Fruit fly (Drosophila melanogaster) whole organism, embryonic: ENCODE measurements around the gene cmb.

Experiments
- CG10565 ChIP-seq: fragments of 200-800 bp; sonication (Bioruptor generic); optimal IDR thresholded peaks from 3 replicates; lab custom pipeline; 2016; ENCODE audit warnings: missing biosample characterization, mild to moderate bottlenecking, missing genetic modification characterization
- CG15514 ChIP-seq: fragments of 200-800 bp; sonication (Bioruptor generic); optimal IDR thresholded peaks from 3 replicates; lab custom pipeline; 2017; ENCODE audit warnings: missing biosample characterization, missing genetic modification characterization, mild to moderate bottlenecking, moderate library complexity, missing genetic modification reagents
- CG1603 ChIP-seq: fragments of 200-800 bp; sonication (Bioruptor generic); optimal IDR thresholded peaks from 2 replicates; lab custom pipeline; 2019; ENCODE audit warnings: missing biosample characterization, mild to moderate bottlenecking, missing genetic modification characterization, moderate library complexity
- CG17912 ChIP-seq: fragments of 200-800 bp; sonication (Bioruptor generic); optimal IDR thresholded peaks from 2 replicates; lab custom pipeline; 2018; ENCODE audit warnings: missing biosample characterization, mild to moderate bottlenecking, missing genetic modification characterization
- CG18476 ChIP-seq: fragments of 200-800 bp; sonication (Bioruptor generic); optimal IDR thresholded peaks from 2 replicates; lab custom pipeline; 2016; ENCODE audit warnings: missing biosample characterization, mild to moderate bottlenecking, missing genetic modification characterization
- CG33557 ChIP-seq: fragments of 200-800 bp; sonication (Bioruptor generic); optimal IDR thresholded peaks from 2 replicates; lab custom pipeline; 2019; ENCODE audit warnings: missing biosample characterization, mild to moderate bottlenecking, missing genetic modification characterization, moderate library complexity
- CG6683 ChIP-seq: fragments of 200-800 bp; sonication (Bioruptor generic); optimal IDR thresholded peaks from 2 replicates; lab custom pipeline; 2017; ENCODE audit warnings: missing biosample characterization, mild to moderate bottlenecking, missing genetic modification characterization, missing genetic modification reagents
- HmgZ ChIP-seq: fragments of 200-800 bp; sonication (Bioruptor generic); optimal IDR thresholded peaks from 2 replicates; lab custom pipeline; 2018; ENCODE audit warnings: missing biosample characterization, mild to moderate bottlenecking, missing genetic modification characterization
- MTF-1 ChIP-seq: fragments of 200-800 bp; sonication (Bioruptor generic); optimal IDR thresholded peaks from 2 replicates; lab custom pipeline; 2018; ENCODE audit warnings: missing biosample characterization, mild to moderate bottlenecking, missing genetic modification characterization, borderline replicate concordance
- Xrp1 ChIP-seq: fragments of 200-800 bp; sonication (Bioruptor generic); IDR thresholded peaks from 2 replicates; pipeline ENCODE4 v1.3.6; 2022; ENCODE audit warnings: missing biosample characterization, missing genetic modification characterization
- h ChIP-seq: fragments of >200 bp; optimal IDR thresholded peaks from 2 replicates; lab custom pipeline; 2017
- kni ChIP-seq: fragments of 200-800 bp; sonication (Bioruptor generic); optimal IDR thresholded peaks from 3 replicates; lab custom pipeline; 2017; ENCODE audit warnings: mild to moderate bottlenecking, missing biosample characterization, missing genetic modification reagents, missing genetic modification characterization
- oc ChIP-seq: fragments of 200-800 bp; sonication (Bioruptor generic); optimal IDR thresholded peaks from 2 replicates; lab custom pipeline; 2018; ENCODE audit warnings: missing biosample characterization, mild to moderate bottlenecking, missing genetic modification characterization, moderate library complexity
- ssp ChIP-seq: fragments of 200-800 bp; sonication (Bioruptor generic); IDR thresholded peaks from 2 replicates; pipeline ENCODE4 v1.3.6; 2022; ENCODE audit warnings: missing biosample characterization, missing genetic modification characterization

- TF ChIP-seq CG6683 (GFP tag; lab: Kevin White, UChicago): no peak
- no peak for TF ChIP-seq Xrp1 (GFP tag; lab: Robert Waterston, UW)
- TF ChIP-seq kni (GFP tag; lab: Kevin White, UChicago): no peak
- TF ChIP-seq HmgZ (tag; lab: Kevin White, UChicago): no peak
- TF ChIP-seq CG15514 (GFP tag; lab: Kevin White, UChicago): no peak
- no peak for TF ChIP-seq oc
- no peak for TF ChIP-seq h (lab: Kevin White, UChicago)
- TF ChIP-seq CG33557 (GFP tag; lab: Kevin White, UChicago): no peak
- TF ChIP-seq ssp (GFP tag; lab: Robert Waterston, UW): no peak
- TF ChIP-seq CG17912: no peak
- TF ChIP-seq MTF-1 (GFP tag; lab: Kevin White, UChicago): no peak
- TF ChIP-seq CG18476 (GFP tag; lab: Kevin White, UChicago): no peak
- TF ChIP-seq CG1603 (tag; lab: Kevin White, UChicago): no peak
- no peak for TF ChIP-seq CG10565
These were observed 20.1 kb upstream of the cmb start, which contains the start of gene CG32121 for dm6 chr3L:13422286-13422787.
